Comparison of ENCODE assay signal across 2 worm cellular contexts in genomic region chrX:14207942-14208341, ce11.
A peak's percentile ranks its signal among the peaks of the same experiment; 100 is the strongest.
TF ChIP-seq lines count a peak whose summit lies in the region.

Gene ceh-37 (minus strand): TSS chrX:14208000.

TF ChIP-seq in whole organism, L1 larva, 84 proteins besides CTCF, POLR2A, EP300 and RAD21 (continued from another document):
- no peak for TF ChIP-seq ceh-88 (GFP tag; IDR thresholded peaks at IDR 0.05; lab: Robert Waterston, UW)

TF ChIP-seq in whole organism, L4 larva, 104 proteins besides CTCF, POLR2A, EP300 and RAD21 (continued from another document):
- TF ChIP-seq hlh-11 (tag; optimal IDR thresholded peaks at IDR 0.05; lab: Kevin White, UChicago) (peak; percentile 68), dve-1 (tag; optimal IDR thresholded peaks at IDR 0.05; lab: Kevin White, UChicago; ENCODE audit: insufficient read depth) (peak; percentile 19), dmd-6 (GFP tag; IDR thresholded peaks at IDR 0.05; lab: Robert Waterston, UW) (peak; percentile 30; the same call in 1 of the 2 replicates), nhr-28 (tag; optimal IDR thresholded peaks at IDR 0.05; lab: Kevin White, UChicago) (peak; percentile 49)
